Worm (Caenorhabditis elegans) whole organism, early embryonic: Measurements from ENCODE around the gene sre-43.

Experiments
- B0310.2 ChIP-seq: sonication (generic microtip); optimal IDR thresholded peaks from 2 replicates; lab custom pipeline; 2016; ENCODE audit warnings: mild to moderate bottlenecking, missing genetic modification characterization, missing compliant biosample characterization
- F13C5.2 ChIP-seq: sonication (generic microtip); optimal IDR thresholded peaks from 2 replicates; lab custom pipeline; 2017; ENCODE audit warnings: mild to moderate bottlenecking, missing genetic modification characterization, inconsistent platforms, missing compliant biosample characterization
- aly-1 ChIP-seq: sonication (generic microtip); optimal IDR thresholded peaks from 2 replicates; lab custom pipeline; 2016; ENCODE audit warnings: missing genetic modification characterization, missing compliant biosample characterization
- ama-1 ChIP-seq: fragments of 150-350 bp; optimal IDR thresholded peaks from 2 replicates; lab custom pipeline; 2014
- ceh-13 ChIP-seq: fragments of 200-800 bp; sonication (Bioruptor generic); optimal IDR thresholded peaks from 2 replicates; lab custom pipeline; 2018; ENCODE audit warnings: mild to moderate bottlenecking, missing genetic modification characterization, missing compliant biosample characterization
- ceh-36 ChIP-seq: sonication (generic microtip); optimal IDR thresholded peaks from 2 replicates; lab custom pipeline; 2016; ENCODE audit warnings: missing genetic modification characterization, inconsistent platforms, missing compliant biosample characterization
- ets-7 ChIP-seq: sonication (generic microtip); optimal IDR thresholded peaks from 2 replicates; lab custom pipeline; 2016; ENCODE audit warnings: missing genotype, missing genetic modification characterization, missing compliant biosample characterization
- flt-1 ChIP-seq: fragments of 200-800 bp; sonication (Bioruptor generic); IDR thresholded peaks from 2 replicates; pipeline ENCODE4 v1.3.6; 2022; ENCODE audit warnings: missing genetic modification characterization, missing compliant biosample characterization
- hmbx-1 ChIP-seq: sonication (generic microtip); optimal IDR thresholded peaks from 2 replicates; lab custom pipeline; 2016; ENCODE audit warnings: mild to moderate bottlenecking, missing genetic modification characterization, missing compliant biosample characterization
- hmg-4 ChIP-seq: fragments of 200-800 bp; sonication (Bioruptor generic); optimal IDR thresholded peaks from 2 replicates; lab custom pipeline; 2018; ENCODE audit warnings: mild to moderate bottlenecking, missing genetic modification characterization, missing compliant biosample characterization
- hnd-1 ChIP-seq: sonication (generic microtip); optimal IDR thresholded peaks from 2 replicates; lab custom pipeline; 2016; ENCODE audit warnings: missing genetic modification characterization, missing compliant biosample characterization
- pes-1 ChIP-seq: fragments of 200-800 bp; sonication (Bioruptor generic); IDR thresholded peaks from 2 replicates; pipeline ENCODE4 v1.3.6; 2022; ENCODE audit warnings: missing genetic modification reagents, missing genetic modification characterization, missing compliant biosample characterization
- scrt-1 ChIP-seq: fragments of 200-800 bp; sonication (Bioruptor generic); IDR thresholded peaks from 2 replicates; pipeline ENCODE4 v1.3.6; 2022; ENCODE audit warnings: missing genetic modification characterization, missing compliant biosample characterization
- sea-1 ChIP-seq: fragments of 200-800 bp; sonication (Bioruptor generic); conservative IDR thresholded peaks from 2 replicates; pipeline ENCODE4 v1.3.6; 2022; ENCODE audit warnings: missing genetic modification characterization, missing compliant biosample characterization
- tbx-11 ChIP-seq: fragments of 200-800 bp; sonication (Bioruptor generic); IDR thresholded peaks from 2 replicates; pipeline ENCODE4 v1.3.6; 2022; ENCODE audit warnings: missing genetic modification characterization, missing compliant biosample characterization
- tbx-37 ChIP-seq: fragments of 200-800 bp; sonication (Bioruptor generic); conservative IDR thresholded peaks from 2 replicates; pipeline ENCODE4 v1.3.6; 2022; ENCODE audit warnings: missing genetic modification reagents, missing genetic modification characterization, missing compliant biosample characterization
- tra-4 ChIP-seq: sonication (generic microtip); optimal IDR thresholded peaks from 2 replicates; lab custom pipeline; 2017; ENCODE audit warnings: missing genetic modification characterization, missing compliant biosample characterization

sre-43 gene

ce11 chrII:13954077-13954476 lies 14.8 kb downstream of the sre-43 start:
- TF ChIP-seq hmg-4 (no peak), ets-7 (tag; lab: Kevin White, UChicago) (no peak), F13C5.2 (no peak), tbx-11 (GFP tag; lab: Robert Waterston, UW) (no peak), ama-1 (lab: Kevin White, UChicago) (no peak), scrt-1 (GFP tag; lab: Robert Waterston, UW) (no peak), tra-4 (tag; lab: Kevin White, UChicago) (no peak), hmbx-1 (tag; lab: Kevin White, UChicago) (no peak), ceh-13 (GFP tag; lab: Kevin White, UChicago) (no peak)

ce11 chrII:13951986-13952385 lies 16.9 kb downstream of the sre-43 start:
- TF ChIP-seq hmbx-1 (tag; lab: Kevin White, UChicago) (no peak), pes-1 (no peak), aly-1 (tag; lab: Kevin White, UChicago) (no peak), ets-7 (tag; lab: Kevin White, UChicago) (no peak), ceh-36 (tag; lab: Kevin White, UChicago) (no peak), F13C5.2 (no peak), tbx-11 (GFP tag; lab: Robert Waterston, UW) (no peak)

ce11 chrII:13949290-13949689 lies 19.6 kb downstream of the sre-43 start, which contains the start of gene sre-44:
Gene sre-44, plus strand, starts transcription at chrII:13949590.
- TF ChIP-seq hmbx-1 (tag; lab: Kevin White, UChicago) (no peak), tbx-11 (GFP tag; lab: Robert Waterston, UW) (no peak), tra-4 (tag; lab: Kevin White, UChicago) (no peak), hnd-1 (tag; lab: Kevin White, UChicago) (no peak), F13C5.2 (no peak)

- TF ChIP-seq pes-1 (no peak), tra-4 (tag; lab: Kevin White, UChicago) (no peak), ets-7 (tag; lab: Kevin White, UChicago) (no peak), ceh-36 (tag; lab: Kevin White, UChicago) (no peak)
These were observed 23.4 kb downstream of the sre-43 start for ce11 chrII:13945527-13945926.

DNA sequence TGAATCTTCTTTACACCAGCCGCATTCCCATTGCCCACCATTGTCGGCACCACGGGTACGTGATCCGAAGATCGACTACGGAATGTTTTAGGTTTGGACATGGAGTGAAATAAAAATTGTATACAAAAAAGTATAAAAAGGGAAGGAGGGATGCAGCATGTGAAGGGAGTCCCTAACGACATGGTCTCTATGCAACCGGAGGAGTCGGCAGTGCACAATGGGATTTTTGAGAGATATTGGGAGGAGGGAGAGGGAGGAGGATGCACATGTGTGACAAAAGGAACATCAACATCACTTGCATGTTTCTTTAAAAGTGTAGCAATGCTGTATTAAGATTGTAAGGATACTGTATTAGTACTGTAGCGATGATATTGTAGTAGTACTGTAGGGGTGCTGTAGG lies 29.3 kb downstream of the sre-43 start, which contains the start of gene W07G1.1:
TSS of gene W07G1.1 (minus strand) at position 101 of the 400 bp plus-strand sequence.
- no peak for TF ChIP-seq tra-4 (tag; lab: Kevin White, UChicago)

DNA sequence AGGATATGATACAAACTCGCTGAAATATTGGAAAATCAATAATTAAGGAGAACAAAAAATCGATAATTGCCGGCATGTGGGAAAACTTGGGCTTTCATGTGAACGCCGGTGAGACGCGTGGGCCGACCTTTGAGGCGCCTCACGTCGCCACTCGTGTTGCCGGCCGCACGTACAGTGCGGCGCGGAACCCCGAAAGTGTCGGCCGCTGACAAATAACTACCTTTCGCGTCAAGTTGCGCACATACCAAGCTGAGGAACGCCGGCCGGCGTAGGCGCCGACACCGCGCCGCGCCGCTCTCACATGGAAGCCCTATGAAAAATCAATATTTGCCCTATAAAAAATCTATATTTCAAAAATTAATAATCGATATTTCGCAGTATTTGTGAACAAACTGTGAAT lies 30.6 kb downstream of the sre-43 start:
- no peak for TF ChIP-seq hmbx-1 (tag; lab: Kevin White, UChicago)

- TF ChIP-seq tra-4 (tag; lab: Kevin White, UChicago) (no peak), aly-1 (tag; lab: Kevin White, UChicago) (no peak), hmbx-1 (tag; lab: Kevin White, UChicago) (no peak), scrt-1 (GFP tag; lab: Robert Waterston, UW) (no peak), B0310.2 (no peak)
These were observed 33.0 kb downstream of the sre-43 start for ce11 chrII:13935907-13936306.

ce11 chrII:13933534-13933933 lies 35.3 kb downstream of the sre-43 start:
- TF ChIP-seq ets-7 (tag; lab: Kevin White, UChicago) (no peak), ceh-13 (GFP tag; lab: Kevin White, UChicago) (no peak), hmg-4 (no peak), sea-1 (GFP tag; lab: Robert Waterston, UW) (no peak), flt-1 (GFP tag; lab: Robert Waterston, UW) (no peak), ama-1 (lab: Kevin White, UChicago) (no peak)

DNA sequence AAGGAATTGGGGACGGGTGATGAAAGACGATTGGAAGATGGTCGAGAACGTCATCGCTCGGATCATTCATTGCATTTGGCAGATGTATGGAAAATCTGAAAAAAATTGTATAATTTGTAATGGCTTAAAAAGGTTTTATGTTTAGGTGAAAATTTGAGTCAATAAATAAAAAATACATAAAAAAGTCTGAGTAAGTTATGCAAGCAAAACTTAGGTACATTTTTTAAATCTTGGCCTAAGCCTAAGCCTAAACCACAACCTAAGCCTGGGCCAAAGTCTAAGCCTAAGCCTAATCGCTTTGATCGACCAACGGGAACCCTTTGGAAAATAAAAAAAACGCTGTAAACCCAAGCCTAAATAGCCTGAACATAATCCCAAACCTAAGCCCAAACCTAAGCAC lies 36.9 kb downstream of the sre-43 start, which contains the start of gene hot-3:
TSS of gene hot-3 (minus strand) at position 101 of the 400 bp plus-strand sequence.
- TF ChIP-seq ceh-36 (tag; lab: Kevin White, UChicago) (no peak), tbx-11 (GFP tag; lab: Robert Waterston, UW) (no peak), hmbx-1 (tag; lab: Kevin White, UChicago) (no peak), sea-1 (GFP tag; lab: Robert Waterston, UW) (no peak), F13C5.2 (no peak), ets-7 (tag; lab: Kevin White, UChicago) (no peak), pes-1 (no peak), tbx-37 (GFP tag; lab: Robert Waterston, UW) (no peak), B0310.2 (no peak), tra-4 (tag; lab: Kevin White, UChicago) (no peak), ceh-13 (GFP tag; lab: Kevin White, UChicago) (no peak), flt-1 (GFP tag; lab: Robert Waterston, UW) (no peak), hmg-4 (no peak), scrt-1 (GFP tag; lab: Robert Waterston, UW) (no peak), aly-1 (tag; lab: Kevin White, UChicago) (no peak)
